Fruit fly (Drosophila melanogaster) whole organism, pupa: Measurements from ENCODE around the gene CG45544.

Experiments used
- CG10348 ChIP-seq: fragments of 200-800 bp; sonication (Bioruptor generic); IDR thresholded peaks from 2 replicates; pipeline ENCODE4 v1.3.6; 2022; ENCODE audit warnings: missing biosample characterization, missing genetic modification characterization
- CG13204 ChIP-seq: fragments of 200-800 bp; sonication (Bioruptor generic); optimal IDR thresholded peaks from 2 replicates; lab custom pipeline; 2018; ENCODE audit warnings: missing biosample characterization, mild to moderate bottlenecking, missing genetic modification characterization, moderate library complexity
- CG14655 ChIP-seq: fragments of 200-800 bp; sonication (Bioruptor generic); optimal IDR thresholded peaks from 3 replicates; lab custom pipeline; 2017; ENCODE audit warnings: mild to moderate bottlenecking, missing biosample characterization, missing genetic modification reagents, missing genetic modification characterization
- CG9948 ChIP-seq: fragments of 200-800 bp; sonication (Bioruptor generic); optimal IDR thresholded peaks from 2 replicates; lab custom pipeline; 2018; ENCODE audit warnings: missing biosample characterization, mild to moderate bottlenecking, missing genetic modification characterization, moderate library complexity
- D1 ChIP-seq: fragments of 200-800 bp; sonication (Bioruptor generic); optimal IDR thresholded peaks from 2 replicates; lab custom pipeline; 2018; ENCODE audit warnings: missing biosample characterization, mild to moderate bottlenecking, missing genetic modification characterization, moderate library complexity
- Ets98B ChIP-seq: fragments of 200-800 bp; sonication (Bioruptor generic); IDR thresholded peaks from 2 replicates; pipeline ENCODE4 v1.3.6; 2022; ENCODE audit warnings: missing biosample characterization, missing genetic modification characterization
- Snoo ChIP-seq: fragments of 200-800 bp; sonication (Bioruptor generic); optimal IDR thresholded peaks from 3 replicates; lab custom pipeline; 2017; ENCODE audit warnings: missing biosample characterization, mild to moderate bottlenecking, missing genetic modification characterization, inconsistent platforms
- gl ChIP-seq: fragments of 200-800 bp; sonication (Bioruptor generic); optimal IDR thresholded peaks from 2 replicates; lab custom pipeline; 2018; ENCODE audit warnings: missing biosample characterization, mild to moderate bottlenecking, missing genetic modification characterization
- rn ChIP-seq: fragments of 200-800 bp; sonication (Bioruptor generic); IDR thresholded peaks from 2 replicates; pipeline ENCODE4 v1.3.6; 2022; ENCODE audit warnings: missing biosample characterization, missing genetic modification characterization

- TF ChIP-seq gl = no peak
- no peak for TF ChIP-seq CG13204 (GFP tag; lab: Kevin White, UChicago)
- no peak for TF ChIP-seq Ets98B (GFP tag; lab: Robert Waterston, UW)
- no peak for TF ChIP-seq rn (GFP tag; lab: Robert Waterston, UW)
- no peak for TF ChIP-seq CG10348 (GFP tag; lab: Robert Waterston, UW)
- no peak for TF ChIP-seq D1
- TF ChIP-seq CG14655 = no peak
- TF ChIP-seq Snoo (tag; lab: Kevin White, UChicago) = no peak
- no peak for TF ChIP-seq CG9948 (tag; lab: Kevin White, UChicago)
Observed at dm6 chr3R:29291932-29292331, 35.6 kb downstream of the CG45544 start.
